Worm (Caenorhabditis elegans) whole organism, L1 larva: Measurements from ENCODE around the gene K08H2.3.

ENCODE experiments used
- ces-1 ChIP-seq: fragments of 150-350 bp; optimal IDR thresholded peaks from 2 replicates; lab custom pipeline; 2014; ENCODE audit warnings: missing biosample characterization, missing genetic modification reagents, missing genetic modification characterization
- dpl-1 ChIP-seq, 3 experiments: fragments of 150-350 bp in 2 of 3; sonication (generic microtip) in 1 of 3; optimal IDR thresholded peaks; 2 replicates each; lab custom pipeline; 2014 to 2017; ENCODE audit warnings: missing biosample characterization in 3 of 3, missing genetic modification characterization in 3 of 3, missing genetic modification reagents in 3 of 3
- mef-2 ChIP-seq: fragments of 150-350 bp; optimal IDR thresholded peaks from 2 replicates; lab custom pipeline; 2014; ENCODE audit warnings: missing biosample characterization, missing genetic modification characterization
- nhr-12 ChIP-seq: sonication (generic microtip); optimal IDR thresholded peaks from 2 replicates; lab custom pipeline; 2017; ENCODE audit warnings: missing biosample characterization, missing genetic modification characterization
- ztf-11 ChIP-seq, 2 experiments: sonication (generic microtip); optimal IDR thresholded peaks; 2 replicates each; lab custom pipeline; 2016 to 2017; ENCODE audit warnings: missing genetic modification characterization in 2 of 2, missing biosample characterization in 1 of 2, missing compliant biosample characterization in 1 of 2

DNA sequence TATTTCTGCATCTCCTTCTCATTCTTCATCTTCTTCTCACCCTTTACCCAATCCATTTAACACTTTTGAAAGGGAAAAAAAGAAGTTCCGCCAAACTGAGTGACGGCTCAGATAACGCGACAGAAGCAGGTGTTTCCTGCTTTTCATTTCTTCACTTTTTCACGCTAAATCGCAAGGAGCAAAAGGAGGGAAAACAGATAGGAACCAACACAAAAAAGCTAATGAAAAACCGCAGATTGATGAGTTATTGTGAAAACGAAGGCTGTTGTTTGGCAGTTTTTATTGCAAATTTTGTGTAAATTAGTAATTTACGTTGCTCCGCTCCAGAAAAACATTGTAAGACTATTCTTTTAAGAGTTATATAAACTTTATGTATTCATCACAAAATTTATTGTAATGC lies 36.9 kb upstream of the K08H2.3 start:
- no peak for TF ChIP-seq dpl-1 (GFP tag; optimal IDR thresholded peaks at IDR 0.05; lab: Kevin White, UChicago)
- TF ChIP-seq ztf-11 (tag; optimal IDR thresholded peaks at IDR 0.05; lab: Kevin White, UChicago): no peak
- TF ChIP-seq mef-2 (tag; lab: Kevin White, UChicago): no peak
- TF ChIP-seq nhr-12 (tag; lab: Kevin White, UChicago): no peak
- TF ChIP-seq ces-1 (GFP tag; lab: Kevin White, UChicago): no peak
